Worm (Caenorhabditis elegans): ENCODE results near the gene Y11D7A.10.
"Not testable (repeated sequence)": the region's sequence is repeated elsewhere in the genome, so short reads cannot be mapped to it uniquely, and the experiment has no call there.

The Y11D7A.10 gene

DNA sequence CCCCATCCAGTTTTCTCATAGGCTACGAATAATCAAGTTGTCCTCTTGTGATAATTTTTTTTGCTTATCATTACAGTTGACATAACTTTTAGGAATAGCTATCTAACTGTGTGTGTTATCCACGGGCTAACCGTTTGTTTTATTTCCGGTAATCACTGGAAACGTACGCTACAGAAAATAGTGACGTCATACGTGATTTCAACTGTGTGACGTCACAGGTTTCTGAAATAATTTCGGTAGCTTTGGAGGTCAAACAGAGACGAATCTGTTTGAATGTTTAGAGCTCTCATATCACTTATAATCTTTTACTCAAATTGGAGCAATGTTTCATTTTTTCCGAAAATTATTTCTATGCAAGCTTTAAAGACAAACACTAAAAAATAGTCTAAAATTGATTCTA lies 2.7 kb downstream of the Y11D7A.10 start:
- TF ChIP-seq unc-39 (tag; optimal IDR thresholded peaks at IDR 0.05) (no peak), aly-2 (tag; optimal IDR thresholded peaks at IDR 0.05) (no peak), elt-1 (tag; optimal IDR thresholded peaks at IDR 0.05) (no peak), lin-11 (tag; optimal IDR thresholded peaks at IDR 0.05) (no peak), snpc-4 (tag; optimal IDR thresholded peaks at IDR 0.05) (no peak), Y55F3AM.14 (GFP tag; optimal IDR thresholded peaks at IDR 0.05) (no peak), ztf-1 (GFP tag; conservative IDR thresholded peaks at IDR 0.05) (no peak)

- TF ChIP-seq elt-1 (tag; optimal IDR thresholded peaks at IDR 0.05) (no peak), ZK546.5 (tag; optimal IDR thresholded peaks at IDR 0.05) (no peak), blmp-1 (tag; optimal IDR thresholded peaks at IDR 0.05; ENCODE audit: insufficient read depth) (no peak), peb-1 (tag; optimal IDR thresholded peaks at IDR 0.05) (no peak), nhr-10 (tag; optimal IDR thresholded peaks at IDR 0.05) (no peak), zag-1 (tag; optimal IDR thresholded peaks at IDR 0.05) (no peak), ama-1 (optimal IDR thresholded peaks at IDR 0.05) (no peak), nhr-21 (tag; optimal IDR thresholded peaks at IDR 0.05) (no peak), unc-62 (GFP tag; optimal IDR thresholded peaks at IDR 0.05) (no peak), snpc-4 (tag; optimal IDR thresholded peaks at IDR 0.05) (no peak), ztf-11 (tag; optimal IDR thresholded peaks at IDR 0.05) (no peak), nhr-77 (tag; optimal IDR thresholded peaks at IDR 0.05) (no peak), F13H6.1 (tag; optimal IDR thresholded peaks at IDR 0.05) (no peak), nhr-237 (tag; optimal IDR thresholded peaks at IDR 0.05) (no peak), nhr-11 (tag; optimal IDR thresholded peaks at IDR 0.05) (no peak), sma-3 (GFP tag; optimal IDR thresholded peaks at IDR 0.05) (no peak), R02D3.7 (tag; optimal IDR thresholded peaks at IDR 0.05) (no peak), egl-27 (tag; optimal IDR thresholded peaks at IDR 0.05) (no peak), crh-2 (tag; optimal IDR thresholded peaks at IDR 0.05) (no peak)
Observed at ce11 chrIV:9256017-9256416, 3.6 kb downstream of the Y11D7A.10 start, which contains the start of gene Y11D7A.9. Gene Y11D7A.9, minus strand, starts transcription at chrIV:9256117.

DNA sequence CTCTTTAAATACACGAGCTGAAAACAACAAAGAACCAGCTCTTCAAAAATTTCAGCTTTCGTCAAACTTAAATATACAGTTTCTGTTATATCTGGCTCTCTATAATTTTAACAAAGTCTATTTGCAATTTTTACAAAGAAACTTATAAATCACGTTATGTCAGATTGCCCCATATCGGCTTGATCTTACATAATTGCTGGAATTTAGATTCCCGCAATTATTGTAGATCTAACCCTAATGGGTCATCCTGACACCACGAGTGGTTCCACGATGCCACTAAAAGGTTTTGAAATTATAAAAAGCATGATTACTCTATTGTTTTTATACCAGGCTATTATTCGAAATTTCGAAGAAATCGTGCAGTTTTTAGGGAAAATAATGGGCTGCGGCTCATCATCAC lies 8.5 kb downstream of the Y11D7A.10 start, which contains the start of gene Y11D7A.8:
TSS of gene Y11D7A.8 (plus strand) at position 301 of the 400 bp plus-strand sequence.
- TF ChIP-seq elt-1 (tag; optimal IDR thresholded peaks at IDR 0.05): no peak
- no peak for TF ChIP-seq nhr-237 (tag; optimal IDR thresholded peaks at IDR 0.05)
- TF ChIP-seq Y55F3AM.14 (GFP tag; optimal IDR thresholded peaks at IDR 0.05): no peak
- TF ChIP-seq nhr-10 (tag; optimal IDR thresholded peaks at IDR 0.05): no peak
- TF ChIP-seq gmeb-1 (tag; optimal IDR thresholded peaks at IDR 0.05): no peak
- no peak for TF ChIP-seq sma-3 (GFP tag; optimal IDR thresholded peaks at IDR 0.05)

DNA sequence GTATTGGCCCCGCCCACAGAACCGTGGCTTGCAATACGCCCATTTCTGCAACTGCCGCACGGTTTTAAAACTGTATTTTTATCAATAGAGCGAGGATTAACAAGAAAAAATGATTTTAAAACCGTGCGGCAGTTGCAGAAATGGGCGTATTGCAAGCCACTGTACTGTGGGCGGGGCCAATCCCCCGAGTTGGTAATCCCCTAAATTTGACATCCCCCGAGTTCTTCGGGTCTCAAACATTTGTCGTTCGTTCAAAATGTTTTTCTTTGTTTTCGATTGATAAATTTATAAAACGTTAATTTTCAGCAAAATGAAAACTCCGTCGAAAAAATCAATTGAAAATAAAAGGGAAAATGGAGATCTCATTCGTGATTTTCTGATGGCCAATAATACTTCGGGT lies 10.3 kb downstream of the Y11D7A.10 start, which contains the start of gene Y11D7A.7:
TSS of gene Y11D7A.7 (plus strand) at position 301 of the 400 bp plus-strand sequence.
- not testable (repeated sequence) for TF ChIP-seq nhr-10, nhr-25, skn-1 (tag; optimal IDR thresholded peaks at IDR 0.05)

- no peak for TF ChIP-seq mdl-1 (tag; optimal IDR thresholded peaks at IDR 0.05)
- no peak for TF ChIP-seq nhr-237 (tag; optimal IDR thresholded peaks at IDR 0.05)
Observed at ce11 chrIV:9245423-9245822, 14.1 kb downstream of the Y11D7A.10 start, which contains the start of gene Y11D7A.5. Gene Y11D7A.5, minus strand, starts transcription at chrIV:9245523.

- TF ChIP-seq unc-39 (tag; optimal IDR thresholded peaks at IDR 0.05) (no peak), nhr-12 (tag; optimal IDR thresholded peaks at IDR 0.05) (no peak), zag-1 (tag; optimal IDR thresholded peaks at IDR 0.05) (no peak), sma-3 (GFP tag; optimal IDR thresholded peaks at IDR 0.05) (no peak), nhr-237 (tag; optimal IDR thresholded peaks at IDR 0.05) (no peak), ceh-16 (tag; optimal IDR thresholded peaks at IDR 0.05) (no peak), ceh-82 (tag; optimal IDR thresholded peaks at IDR 0.05) (no peak), dmd-4 (tag; optimal IDR thresholded peaks at IDR 0.05) (no peak), fos-1 (tag; optimal IDR thresholded peaks at IDR 0.05) (no peak), gmeb-1 (tag; optimal IDR thresholded peaks at IDR 0.05) (no peak), ZK546.5 (tag; optimal IDR thresholded peaks at IDR 0.05) (no peak), lsy-2 (tag; optimal IDR thresholded peaks at IDR 0.05) (no peak), ztf-1 (GFP tag; conservative IDR thresholded peaks at IDR 0.05) (no peak), nhr-23 (tag; optimal IDR thresholded peaks at IDR 0.05) (no peak)
Observed at ce11 chrIV:9243670-9244069, 15.9 kb downstream of the Y11D7A.10 start, which contains the start of gene rab-28. Gene rab-28, minus strand, starts transcription at chrIV:9244012.

All from whole organism, L2 larva.